ENCODE assay signal across 2 fruit fly cellular contexts in the genomic region with DNA sequence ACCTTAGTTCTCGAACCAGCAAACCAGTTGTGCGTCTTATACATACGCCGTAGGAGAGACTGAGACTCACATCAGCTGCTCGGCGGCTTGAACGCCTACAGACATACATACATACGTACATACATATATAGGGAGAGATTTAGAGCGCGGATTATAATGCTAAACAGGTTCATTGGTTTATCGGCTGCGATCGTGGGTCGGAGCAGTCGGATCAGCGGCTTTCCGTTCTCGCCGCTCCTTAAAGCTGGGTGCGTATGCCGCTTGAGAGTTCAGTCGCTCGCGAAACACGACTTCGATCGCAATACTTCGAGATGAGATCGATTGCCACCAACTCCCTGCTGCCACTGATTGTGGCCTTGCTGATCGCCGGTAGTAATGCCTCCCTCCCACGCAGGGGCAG.
TF ChIP-seq lines count a peak whose summit lies in the region.

No protein-coding gene starts in this region.

TF ChIP-seq in whole organism, embryonic, 481 proteins besides CTCF, POLR2A, EP300 and RAD21 (continued from another document):
- no peak for TF ChIP-seq gt (GFP tag; IDR thresholded peaks at IDR 0.05; lab: Robert Waterston, UW)
- TF ChIP-seq Jarid2 (GFP tag; optimal IDR thresholded peaks at IDR 0.05; lab: Kevin White, UChicago), result peak; percentile 11
- no peak for TF ChIP-seq Scr (GFP tag; IDR thresholded peaks at IDR 0.05; lab: Robert Waterston, UW; ENCODE audit: partially characterized antibody)
- 0 out of 2 replicates have a peak, but pooled peaks have one; percentile 23 for TF ChIP-seq CG32532 (GFP tag; IDR thresholded peaks at IDR 0.05; lab: Robert Waterston, UW)
- TF ChIP-seq grn (GFP tag; optimal IDR thresholded peaks at IDR 0.05; lab: Kevin White, UChicago), result peak; percentile 60
- peak; percentile 26; the same call in 1 of the 2 replicates for TF ChIP-seq vvl (GFP tag; IDR thresholded peaks at IDR 0.05; lab: Robert Waterston, UW)
- TF ChIP-seq nom (GFP tag; optimal IDR thresholded peaks at IDR 0.05; lab: Kevin White, UChicago), result peak; percentile 41
- TF ChIP-seq Med (GFP tag; lab: Kevin White, UChicago), result peak; percentile 51
- TF ChIP-seq ash1 (GFP tag; optimal IDR thresholded peaks at IDR 0.05; lab: Kevin White, UChicago), result no peak
- TF ChIP-seq Adf1 (GFP tag; IDR thresholded peaks at IDR 0.05; lab: Robert Waterston, UW), result no peak
- TF ChIP-seq rib (GFP tag; IDR thresholded peaks at IDR 0.05; lab: Robert Waterston, UW), result 0 out of 2 replicates have a peak, but pooled peaks have one; percentile 19
- TF ChIP-seq CG10209 (GFP tag; optimal IDR thresholded peaks at IDR 0.05; lab: Kevin White, UChicago), result no peak
- TF ChIP-seq GATAe (GFP tag; conservative IDR thresholded peaks at IDR 0.05; lab: Robert Waterston, UW), result no peak
- peak in 1 of 2 experiments; percentile 4 for TF ChIP-seq bsh (GFP tag; optimal IDR thresholded peaks at IDR 0.05; lab: Kevin White, UChicago)

TF ChIP-seq in whole organism, prepupa, 60 proteins besides CTCF, POLR2A, EP300 and RAD21 (continued from another document):
- TF ChIP-seq CG7368 (GFP tag; optimal IDR thresholded peaks at IDR 0.05; lab: Kevin White, UChicago), result no peak
- TF ChIP-seq Hr39 (GFP tag; optimal IDR thresholded peaks at IDR 0.05; lab: Kevin White, UChicago), result no peak
- TF ChIP-seq Met (GFP tag; optimal IDR thresholded peaks at IDR 0.05; lab: Kevin White, UChicago), result no peak
- no peak for TF ChIP-seq CG4318 (GFP tag; optimal IDR thresholded peaks at IDR 0.05; lab: Kevin White, UChicago)
- TF ChIP-seq Lpt (GFP tag; optimal IDR thresholded peaks at IDR 0.05; lab: Kevin White, UChicago), result no peak
- no peak for TF ChIP-seq net (GFP tag; optimal IDR thresholded peaks at IDR 0.05; lab: Kevin White, UChicago)
- peak; percentile 32 for TF ChIP-seq CG6808 (GFP tag; optimal IDR thresholded peaks at IDR 0.05; lab: Kevin White, UChicago)
- TF ChIP-seq CG15336 (GFP tag; IDR thresholded peaks at IDR 0.05; lab: Robert Waterston, UW), result 0 out of 2 replicates have a peak, but pooled peaks have one; percentile 12
- no peak for TF ChIP-seq CG11902 (GFP tag; optimal IDR thresholded peaks at IDR 0.05; lab: Kevin White, UChicago)
- no peak for TF ChIP-seq Eip93F (GFP tag; optimal IDR thresholded peaks at IDR 0.05; lab: Kevin White, UChicago)
- no peak for TF ChIP-seq Ets21C (GFP tag; optimal IDR thresholded peaks at IDR 0.05; lab: Kevin White, UChicago)
- peak; percentile 20 for TF ChIP-seq CG6854 (GFP tag; optimal IDR thresholded peaks at IDR 0.05; lab: Kevin White, UChicago)
- no peak for TF ChIP-seq dac (GFP tag; optimal IDR thresholded peaks at IDR 0.05; lab: Kevin White, UChicago)
- TF ChIP-seq esn (GFP tag; optimal IDR thresholded peaks at IDR 0.05; lab: Kevin White, UChicago), result no peak
- peak; percentile 21 for TF ChIP-seq CG9139 (GFP tag; optimal IDR thresholded peaks at IDR 0.05; lab: Kevin White, UChicago)
- no peak for TF ChIP-seq CG8632 (GFP tag; optimal IDR thresholded peaks at IDR 0.05; lab: Kevin White, UChicago)
- TF ChIP-seq CG8119 (GFP tag; IDR thresholded peaks at IDR 0.05; lab: Robert Waterston, UW), result no peak
- no peak for TF ChIP-seq acj6 (GFP tag; optimal IDR thresholded peaks at IDR 0.05; lab: Kevin White, UChicago)
- peak; percentile 38 to 53 for TF ChIP-seq ss (GFP tag; optimal IDR thresholded peaks at IDR 0.05; lab: Kevin White, UChicago)
- no peak for TF ChIP-seq vri (GFP tag; optimal IDR thresholded peaks at IDR 0.05; lab: Kevin White, UChicago)
- TF ChIP-seq fkh (GFP tag; optimal IDR thresholded peaks at IDR 0.05; lab: Kevin White, UChicago), result no peak
- TF ChIP-seq fd59A (GFP tag; optimal IDR thresholded peaks at IDR 0.05; lab: Kevin White, UChicago), result no peak
- peak; percentile 4 for TF ChIP-seq dsx (GFP tag; optimal IDR thresholded peaks at IDR 0.05; lab: Kevin White, UChicago; ENCODE audit: poor library complexity, severe bottlenecking)
- TF ChIP-seq CG11762 (GFP tag; optimal IDR thresholded peaks at IDR 0.05; lab: Kevin White, UChicago; ENCODE audit: insufficient read depth), result no peak
